Fruit fly (Drosophila melanogaster) whole organism, embryonic: Measurements from ENCODE around the gene Cyp6d4.

ENCODE experiments used
- CG8924 ChIP-seq: fragments of 200-800 bp; optimal IDR thresholded peaks from 3 replicates; lab custom pipeline; 2019; ENCODE audit warnings: missing biosample characterization, mild to moderate bottlenecking, missing genetic modification characterization, moderate library complexity
- Dfd ChIP-seq, 2 experiments: fragments of >200 bp; optimal IDR thresholded peaks; 2 replicates each; lab custom pipeline; 2017; ENCODE audit warnings: missing biosample characterization in 2 of 2, missing genetic modification characterization in 2 of 2
- Dip2 ChIP-seq: fragments of 200-800 bp; sonication (Bioruptor generic); IDR thresholded peaks from 2 replicates; pipeline ENCODE4 v1.3.6; 2022; ENCODE audit warnings: missing biosample characterization, missing genetic modification characterization
- Jarid2 ChIP-seq: fragments of 200-800 bp; sonication (Bioruptor generic); optimal IDR thresholded peaks from 3 replicates; lab custom pipeline; 2017; ENCODE audit warnings: mild to moderate bottlenecking, missing biosample characterization, missing genetic modification reagents, missing genetic modification characterization
- PHDP ChIP-seq: fragments of 200-800 bp; sonication (Bioruptor generic); optimal IDR thresholded peaks from 3 replicates; lab custom pipeline; 2018; ENCODE audit warnings: missing biosample characterization, mild to moderate bottlenecking, missing genetic modification characterization, moderate library complexity
- Poxn ChIP-seq: fragments of 200-800 bp; sonication (Bioruptor generic); IDR thresholded peaks from 2 replicates; pipeline ENCODE4 v1.3.6; 2022; ENCODE audit warnings: missing biosample characterization, missing genetic modification characterization
- Stat92E ChIP-seq, 3 experiments: fragments of >200 bp in 2 of 3; fragments of 200-800 bp in 1 of 3; sonication (Bioruptor generic) in 1 of 3; optimal IDR thresholded peaks; 2 replicates each; lab custom pipeline; 2017 to 2019; ENCODE audit warnings: missing biosample characterization in 3 of 3, missing genetic modification characterization in 3 of 3, mild to moderate bottlenecking in 1 of 3, moderate library complexity in 1 of 3
- bab2 ChIP-seq: fragments of 200-800 bp; sonication (Bioruptor generic); optimal IDR thresholded peaks from 2 replicates; lab custom pipeline; 2016; ENCODE audit warnings: missing biosample characterization, missing genetic modification characterization
- btn ChIP-seq: fragments of 200-800 bp; sonication (Bioruptor generic); optimal IDR thresholded peaks from 2 replicates; lab custom pipeline; 2016; ENCODE audit warnings: missing biosample characterization, missing genetic modification characterization
- gcm2 ChIP-seq: fragments of 200-800 bp; sonication (Bioruptor generic); optimal IDR thresholded peaks from 2 replicates; lab custom pipeline; 2016; ENCODE audit warnings: missing biosample characterization, missing genetic modification characterization
- ham ChIP-seq: fragments of 200-800 bp; sonication (Bioruptor generic); IDR thresholded peaks from 2 replicates; pipeline ENCODE4 v1.3.6; 2022; ENCODE audit warnings: missing biosample characterization, missing genetic modification characterization
- luna ChIP-seq: fragments of 200-800 bp; sonication (Bioruptor generic); optimal IDR thresholded peaks from 2 replicates; lab custom pipeline; 2016; ENCODE audit warnings: missing biosample characterization, missing genetic modification characterization

dm6 chr3R:22719607-22719949 is 21.5 kb downstream of the Cyp6d4 start:
- no peak for TF ChIP-seq luna (GFP tag; lab: Kevin White, UChicago)
- no peak for TF ChIP-seq ham (GFP tag; lab: Robert Waterston, UW)
- peak; percentile 35 for TF ChIP-seq bab2 (GFP tag; lab: Kevin White, UChicago)
- no peak for TF ChIP-seq Dip2 (GFP tag; lab: Robert Waterston, UW)
- TF ChIP-seq Stat92E (GFP tag; optimal IDR thresholded peaks at IDR 0.05; lab: Kevin White, UChicago): no peak
- TF ChIP-seq PHDP (tag; lab: Kevin White, UChicago): no peak
- TF ChIP-seq gcm2 (GFP tag; lab: Kevin White, UChicago): no peak
- no peak for TF ChIP-seq Dfd (GFP tag; optimal IDR thresholded peaks at IDR 0.05; lab: Kevin White, UChicago)
- peak; percentile 25 for TF ChIP-seq CG8924 (tag; lab: Kevin White, UChicago)
- no peak for TF ChIP-seq Poxn
- no peak for TF ChIP-seq btn (GFP tag; lab: Kevin White, UChicago)
- no peak for TF ChIP-seq Jarid2 (GFP tag; lab: Kevin White, UChicago)
